Fruit fly (Drosophila melanogaster) whole organism, wandering third instar larva: ENCODE measurements around the gene CG8003.

ENCODE experiments used
- Abd-B ChIP-seq: fragments of >200 bp; optimal IDR thresholded peaks from 2 replicates; lab custom pipeline; 2017; ENCODE audit warnings: missing biosample characterization, missing genetic modification characterization
- CG9705 ChIP-seq: fragments of 200-800 bp; sonication (Bioruptor generic); optimal IDR thresholded peaks from 2 replicates; lab custom pipeline; 2018; ENCODE audit warnings: missing biosample characterization, mild to moderate bottlenecking, missing genetic modification characterization
- CrebA ChIP-seq: fragments of 200-800 bp; sonication (Bioruptor generic); optimal IDR thresholded peaks from 2 replicates; lab custom pipeline; 2016; ENCODE audit warnings: missing biosample characterization, mild to moderate bottlenecking, missing genetic modification characterization, borderline replicate concordance
- Dfd ChIP-seq: fragments of >200 bp; optimal IDR thresholded peaks from 2 replicates; lab custom pipeline; 2017; ENCODE audit warnings: missing biosample characterization, missing genetic modification characterization
- GATAd ChIP-seq: sonication (Bioruptor generic); optimal IDR thresholded peaks from 2 replicates; lab custom pipeline; 2016; ENCODE audit warnings: missing biosample characterization, missing genetic modification characterization
- HLH106 ChIP-seq: fragments of 200-800 bp; optimal IDR thresholded peaks from 3 replicates; lab custom pipeline; 2019; ENCODE audit warnings: missing biosample characterization, mild to moderate bottlenecking, missing genetic modification characterization, moderate library complexity
- Hnf4 ChIP-seq: fragments of 200-800 bp; sonication (Bioruptor generic); optimal IDR thresholded peaks from 2 replicates; lab custom pipeline; 2016; ENCODE audit warnings: missing biosample characterization, mild to moderate bottlenecking, missing genetic modification characterization
- Hr78 ChIP-seq: fragments of >200 bp; optimal IDR thresholded peaks from 2 replicates; lab custom pipeline; 2017; ENCODE audit warnings: missing biosample characterization, missing genetic modification characterization
- Hr83 ChIP-seq: fragments of 200-300 bp; sonication (Bioruptor generic); optimal IDR thresholded peaks from 2 replicates; lab custom pipeline; 2016; ENCODE audit warnings: missing biosample characterization, mild to moderate bottlenecking, missing genetic modification characterization, moderate library complexity; ENCODE audit not compliant: poor library complexity, severe bottlenecking
- Jra ChIP-seq: sonication (Bioruptor generic); optimal IDR thresholded peaks from 2 replicates; lab custom pipeline; 2016; ENCODE audit warnings: missing biosample characterization, missing genetic modification characterization
- Mio ChIP-seq: sonication (Bioruptor generic); optimal IDR thresholded peaks from 2 replicates; lab custom pipeline; 2016; ENCODE audit warnings: missing biosample characterization, missing genetic modification characterization
- Myc ChIP-seq: fragments of >200 bp; optimal IDR thresholded peaks from 2 replicates; lab custom pipeline; 2017
- N ChIP-seq: fragments of >200 bp; optimal IDR thresholded peaks from 2 replicates; lab custom pipeline; 2018; ENCODE audit warnings: missing biosample characterization, missing external identifiers, missing genetic modification characterization
- OdsH ChIP-seq: fragments of 200-800 bp; sonication (Bioruptor generic); optimal IDR thresholded peaks from 2 replicates; lab custom pipeline; 2016; ENCODE audit warnings: missing biosample characterization, mild to moderate bottlenecking, missing genetic modification characterization
- Rel ChIP-seq, 2 experiments: fragments of 200-800 bp; sonication (Bioruptor generic) in 1 of 2; optimal IDR thresholded peaks; 2 replicates in 1 of 2; 3 replicates in 1 of 2; lab custom pipeline; 2016 to 2019; ENCODE audit warnings: mild to moderate bottlenecking in 2 of 2, missing biosample characterization in 2 of 2, missing genetic modification characterization in 2 of 2, moderate library complexity in 1 of 2
- Sp1 ChIP-seq: fragments of 200-800 bp; sonication (Bioruptor generic); optimal IDR thresholded peaks from 3 replicates; lab custom pipeline; 2019; ENCODE audit warnings: missing biosample characterization, mild to moderate bottlenecking, missing genetic modification characterization, moderate library complexity
- Vsx2 ChIP-seq: fragments of 200-300, 225-300 bp; sonication (Bioruptor generic); optimal IDR thresholded peaks from 2 replicates; lab custom pipeline; 2018; ENCODE audit warnings: missing biosample characterization, missing genetic modification characterization; ENCODE audit not compliant: partially characterized antibody
- br ChIP-seq: fragments of 200-800 bp; sonication (Bioruptor generic); optimal IDR thresholded peaks from 2 replicates; lab custom pipeline; 2016; ENCODE audit warnings: missing biosample characterization, missing genetic modification characterization
- brk ChIP-seq: fragments of 200-800 bp; sonication (Bioruptor generic); optimal IDR thresholded peaks from 2 replicates; lab custom pipeline; 2016; ENCODE audit warnings: missing biosample characterization, mild to moderate bottlenecking, missing genetic modification characterization
- dl ChIP-seq, 2 experiments: fragments of 175-275, 200-275 bp in 1 of 2; fragments of 200-275 bp in 1 of 2; sonication (Bioruptor generic); optimal IDR thresholded peaks; lab custom pipeline; 2018; ENCODE audit warnings: mild to moderate bottlenecking in 2 of 2, missing biosample characterization in 2 of 2, missing genetic modification characterization in 2 of 2, moderate library complexity in 2 of 2; ENCODE audit not compliant: partially characterized antibody in 2 of 2, insufficient read depth in 1 of 2
- dmrt93B ChIP-seq: fragments of 200-800 bp; sonication (Bioruptor generic); optimal IDR thresholded peaks from 2 replicates; lab custom pipeline; 2018; ENCODE audit warnings: missing biosample characterization, mild to moderate bottlenecking, missing genetic modification characterization
- dsf ChIP-seq: sonication (Bioruptor generic); optimal IDR thresholded peaks from 2 replicates; lab custom pipeline; 2016; ENCODE audit warnings: missing biosample characterization, missing genetic modification characterization, borderline replicate concordance
- ey ChIP-seq: fragments of 200-800 bp; sonication (Bioruptor generic); optimal IDR thresholded peaks from 2 replicates; lab custom pipeline; 2016; ENCODE audit warnings: missing biosample characterization, missing genetic modification characterization
- foxo ChIP-seq, 2 experiments: fragments of 200-800 bp; sonication (Bioruptor generic); optimal IDR thresholded peaks; 2 replicates in 1 of 2; 3 replicates in 1 of 2; lab custom pipeline; 2016 to 2017; ENCODE audit warnings: missing biosample characterization in 2 of 2, missing genetic modification characterization in 2 of 2
- fru ChIP-seq: fragments of 200-800 bp; sonication (Bioruptor generic); optimal IDR thresholded peaks from 3 replicates; lab custom pipeline; 2016; ENCODE audit warnings: missing biosample characterization, mild to moderate bottlenecking, missing genetic modification characterization
- h ChIP-seq: fragments of 200-800 bp; sonication (Bioruptor generic); optimal IDR thresholded peaks from 3 replicates; lab custom pipeline; 2016; ENCODE audit warnings: missing biosample characterization, mild to moderate bottlenecking, missing genetic modification characterization
- lola ChIP-seq: fragments of >200 bp; optimal IDR thresholded peaks from 2 replicates; lab custom pipeline; 2017; ENCODE audit warnings: missing biosample characterization, missing genetic modification characterization
- pan ChIP-seq: fragments of >200 bp; optimal IDR thresholded peaks from 2 replicates; lab custom pipeline; 2017
- rgr ChIP-seq: fragments of 200-800 bp; sonication (Bioruptor generic); optimal IDR thresholded peaks from 3 replicates; lab custom pipeline; 2016; ENCODE audit warnings: missing biosample characterization, mild to moderate bottlenecking, missing genetic modification characterization
- sage ChIP-seq: fragments of 200-800 bp; sonication (Bioruptor generic); optimal IDR thresholded peaks from 2 replicates; lab custom pipeline; 2016; ENCODE audit warnings: missing biosample characterization, mild to moderate bottlenecking, missing genetic modification characterization
- tai ChIP-seq: sonication (Bioruptor generic); optimal IDR thresholded peaks from 2 replicates; lab custom pipeline; 2016; ENCODE audit warnings: missing biosample characterization, missing genetic modification characterization
- usp ChIP-seq: fragments of >200 bp; optimal IDR thresholded peaks from 2 replicates; lab custom pipeline; 2017; ENCODE audit warnings: missing biosample characterization, missing genetic modification characterization
- woc ChIP-seq: sonication (Bioruptor generic); optimal IDR thresholded peaks from 2 replicates; lab custom pipeline; 2016; ENCODE audit warnings: missing biosample characterization, mild to moderate bottlenecking, missing genetic modification characterization

Gene CG8003

dm6 chr3L:10686625-10687024, 25.4 kb downstream of the CG8003 start:
- TF ChIP-seq Rel (GFP tag; optimal IDR thresholded peaks at IDR 0.05; lab: Kevin White, UChicago), result no peak
- TF ChIP-seq Rel (tag; optimal IDR thresholded peaks at IDR 0.05; lab: Kevin White, UChicago), result no peak
- no peak for TF ChIP-seq CrebA
- TF ChIP-seq Dfd (GFP tag; lab: Kevin White, UChicago), result no peak
- no peak for TF ChIP-seq Hr83 (GFP tag; lab: Kevin White, UChicago)
- TF ChIP-seq dl (GFP tag; optimal IDR thresholded peaks at IDR 0.05; lab: Kevin White, UChicago; ENCODE audit: insufficient read depth in 1 of 2, partially characterized antibody in 2 of 2), result no peak
- no peak for TF ChIP-seq dmrt93B (GFP tag; lab: Kevin White, UChicago)
- TF ChIP-seq Sp1 (GFP tag; lab: Kevin White, UChicago), result no peak
- TF ChIP-seq br, result no peak
- no peak for TF ChIP-seq CG9705 (GFP tag; lab: Kevin White, UChicago)
- TF ChIP-seq OdsH (GFP tag; lab: Kevin White, UChicago), result no peak
- TF ChIP-seq N (GFP tag; lab: Kevin White, UChicago), result no peak
- TF ChIP-seq woc (GFP tag; lab: Kevin White, UChicago), result no peak
- TF ChIP-seq Jra (GFP tag; lab: Kevin White, UChicago), result no peak
- no peak for TF ChIP-seq ey (GFP tag; lab: Kevin White, UChicago)
- TF ChIP-seq tai (GFP tag; lab: Kevin White, UChicago), result no peak
- no peak for TF ChIP-seq lola (GFP tag; lab: Kevin White, UChicago)
- no peak for TF ChIP-seq rgr (GFP tag; lab: Kevin White, UChicago)
- no peak for TF ChIP-seq GATAd
- TF ChIP-seq usp, result no peak

- TF ChIP-seq woc (GFP tag; lab: Kevin White, UChicago), result peak; percentile 8
- no peak for TF ChIP-seq OdsH (GFP tag; lab: Kevin White, UChicago)
- no peak for TF ChIP-seq Rel (GFP tag; optimal IDR thresholded peaks at IDR 0.05; lab: Kevin White, UChicago)
- TF ChIP-seq Rel (tag; optimal IDR thresholded peaks at IDR 0.05; lab: Kevin White, UChicago), result peak; percentile 11
- no peak for TF ChIP-seq fru (GFP tag; lab: Kevin White, UChicago)
- TF ChIP-seq brk (GFP tag; lab: Kevin White, UChicago), result no peak
- TF ChIP-seq rgr (GFP tag; lab: Kevin White, UChicago), result no peak
- no peak for TF ChIP-seq CG9705 (GFP tag; lab: Kevin White, UChicago)
- TF ChIP-seq sage, result no peak
- TF ChIP-seq pan (lab: Kevin White, UChicago), result no peak
- TF ChIP-seq Vsx2 (GFP tag; lab: Kevin White, UChicago), result no peak
- TF ChIP-seq ey (GFP tag; lab: Kevin White, UChicago), result no peak
- TF ChIP-seq Abd-B (GFP tag; lab: Kevin White, UChicago), result no peak
- no peak for TF ChIP-seq dsf
- TF ChIP-seq HLH106 (tag; lab: Kevin White, UChicago), result no peak
- TF ChIP-seq Hr78 (GFP tag; lab: Kevin White, UChicago), result no peak
Observed at dm6 chr3L:10690904-10691408, 29.7 kb downstream of the CG8003 start, which contains the start of gene CG11811. CG11811 (plus strand) TSS chr3L:10691024.

dm6 chr3L:10692459-10693217, 31.4 kb downstream of the CG8003 start, which contains the start of gene CG33493:
CG33493 (minus strand) TSS chr3L:10693167.
- TF ChIP-seq h (GFP tag; lab: Kevin White, UChicago), result no peak
- TF ChIP-seq Rel (GFP tag; optimal IDR thresholded peaks at IDR 0.05; lab: Kevin White, UChicago), result no peak
- peak; percentile 9 for TF ChIP-seq Rel (tag; optimal IDR thresholded peaks at IDR 0.05; lab: Kevin White, UChicago)

DNA sequence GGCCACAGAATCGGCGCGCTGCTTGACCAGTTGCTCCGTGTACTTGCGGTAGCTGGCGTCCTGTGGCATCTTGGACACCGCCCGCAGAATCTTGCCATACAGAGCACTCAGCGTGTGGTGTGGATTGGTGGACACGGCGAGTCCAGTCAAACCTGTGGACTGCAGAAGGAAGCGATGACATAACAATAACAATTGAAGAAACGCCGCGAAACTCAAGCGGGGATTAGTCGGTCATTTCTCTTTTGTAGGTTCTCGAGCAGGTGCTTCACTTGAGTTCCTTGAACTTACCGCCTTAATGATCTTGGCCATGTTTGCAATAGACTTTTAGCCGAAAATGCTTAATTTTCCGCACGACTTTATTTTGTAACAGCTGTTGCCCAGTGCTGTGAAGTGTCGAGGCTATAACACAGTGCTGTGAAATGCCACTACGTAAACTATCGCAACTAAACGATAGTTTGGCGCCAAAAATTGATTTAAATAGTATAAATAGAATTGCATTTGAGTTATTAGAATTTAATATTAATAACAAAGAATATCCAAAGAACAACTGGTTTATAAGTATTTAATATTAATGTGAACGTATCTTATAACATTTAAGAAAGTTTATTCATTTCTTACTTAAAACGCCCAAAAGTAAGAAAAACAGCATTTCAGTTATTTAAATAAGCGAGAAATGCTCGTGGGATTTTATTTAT, 32.6 kb downstream of the CG8003 start, which contains the start of gene ND-13B:
TSS of gene ND-13B (minus strand) at position 400 of the 695 bp plus-strand sequence.
- TF ChIP-seq Jra (GFP tag; lab: Kevin White, UChicago) (peak; percentile 34), CG9705 (GFP tag; lab: Kevin White, UChicago) (peak; percentile 45), brk (GFP tag; lab: Kevin White, UChicago) (peak; percentile 67), woc (GFP tag; lab: Kevin White, UChicago) (no peak), br (peak; percentile 48), Hr83 (GFP tag; lab: Kevin White, UChicago) (peak; percentile 61), dl (GFP tag; optimal IDR thresholded peaks at IDR 0.05; lab: Kevin White, UChicago; ENCODE audit: insufficient read depth in 1 of 2, partially characterized antibody in 2 of 2) (no peak), lola (GFP tag; lab: Kevin White, UChicago) (no peak), Hnf4 (GFP tag; lab: Kevin White, UChicago) (peak; percentile 61), OdsH (GFP tag; lab: Kevin White, UChicago) (peak; percentile 17), Mio (no peak), rgr (GFP tag; lab: Kevin White, UChicago) (peak; percentile 52), dsf (peak; percentile 2), Hr78 (GFP tag; lab: Kevin White, UChicago) (no peak), Myc (peak; percentile 42), sage (peak; percentile 50), h (GFP tag; lab: Kevin White, UChicago) (peak; percentile 11), foxo (GFP tag; optimal IDR thresholded peaks at IDR 0.05; lab: Kevin White, UChicago) (peak in 1 of 2 experiments; percentile 49)
